Worm (Caenorhabditis elegans) whole organism, midembryonic: Measurements from ENCODE around the gene F08F3.8.

Source experiments
- T22C8.4 ChIP-seq: fragments of 200-800 bp; sonication (Bioruptor generic); IDR thresholded peaks from 2 replicates; pipeline ENCODE4 v1.3.6; 2022; ENCODE audit warnings: missing genetic modification characterization, missing compliant biosample characterization
- cog-1 ChIP-seq: sonication (generic microtip); optimal IDR thresholded peaks from 2 replicates; lab custom pipeline; 2016; ENCODE audit warnings: missing genetic modification characterization, missing compliant biosample characterization
- flt-1 ChIP-seq: fragments of 200-800 bp; sonication (Bioruptor generic); IDR thresholded peaks from 2 replicates; pipeline ENCODE4 v1.3.6; 2022; ENCODE audit warnings: missing genetic modification characterization, missing compliant biosample characterization
- klf-2 ChIP-seq: fragments of 200-800 bp; sonication (Bioruptor generic); conservative IDR thresholded peaks from 2 replicates; pipeline ENCODE4 v1.3.6; 2022; ENCODE audit warnings: missing genetic modification reagents, missing genetic modification characterization, missing compliant biosample characterization
- med-1 ChIP-seq: sonication (generic microtip); optimal IDR thresholded peaks from 2 replicates; lab custom pipeline; 2017; ENCODE audit warnings: missing genetic modification characterization, mild to moderate bottlenecking, missing compliant biosample characterization, antibody characterized with exemption, missing genetic modification reagents; ENCODE audit not compliant: insufficient read depth
- ref-1 ChIP-seq: fragments of 200-800 bp; sonication (Bioruptor generic); conservative IDR thresholded peaks from 2 replicates; pipeline ENCODE4 v1.3.6; 2022; ENCODE audit warnings: missing genetic modification reagents, missing genetic modification characterization, missing compliant biosample characterization
- tab-1 ChIP-seq: fragments of 200-800 bp; sonication (Bioruptor generic); IDR thresholded peaks from 2 replicates; pipeline ENCODE4 v1.3.6; 2022; ENCODE audit warnings: missing genetic modification characterization, missing compliant biosample characterization
- ztf-23 ChIP-seq: fragments of 200-800 bp; sonication (Bioruptor generic); IDR thresholded peaks from 2 replicates; pipeline ENCODE4 v1.3.6; 2022; ENCODE audit warnings: missing genetic modification reagents, missing genetic modification characterization, missing compliant biosample characterization
- ztf-29 ChIP-seq: fragments of 200-800 bp; sonication (Bioruptor generic); IDR thresholded peaks from 2 replicates; pipeline ENCODE4 v1.3.6; 2022; ENCODE audit warnings: missing genetic modification reagents, missing genetic modification characterization, missing compliant biosample characterization

Gene F08F3.8

ce11 chrV:5423120-5423519 is 9.3 kb downstream of the F08F3.8 start, which contains the start of gene cyp-14A5:
Gene cyp-14A5 (minus strand): TSS chrV:5423282.
- TF ChIP-seq ztf-29 (GFP tag; lab: Robert Waterston, UW) (no peak), tab-1 (GFP tag; lab: Robert Waterston, UW) (no peak), klf-2 (GFP tag; lab: Robert Waterston, UW) (no peak), cog-1 (no peak), ref-1 (GFP tag; lab: Robert Waterston, UW) (no peak), flt-1 (GFP tag; lab: Robert Waterston, UW) (no peak), ztf-23 (no peak), med-1 (no peak)

ce11 chrV:5419915-5420314 is 12.5 kb downstream of the F08F3.8 start, which contains the start of gene F08F3.6:
Gene F08F3.6 (minus strand): TSS chrV:5420067.
- TF ChIP-seq cog-1, result no peak
- TF ChIP-seq T22C8.4 (GFP tag; lab: Robert Waterston, UW), result no peak
- TF ChIP-seq tab-1 (GFP tag; lab: Robert Waterston, UW), result no peak
- no peak for TF ChIP-seq med-1
- TF ChIP-seq ztf-29 (GFP tag; lab: Robert Waterston, UW), result no peak
- TF ChIP-seq flt-1 (GFP tag; lab: Robert Waterston, UW), result no peak

ce11 chrV:5412808-5413405 is 19.5 kb downstream of the F08F3.8 start, which contains the start of gene F08F3.10:
Gene F08F3.10 (plus strand): TSS chrV:5413355.
- TF ChIP-seq ztf-23 (no peak), cog-1 (no peak), ref-1 (GFP tag; lab: Robert Waterston, UW) (no peak), ztf-29 (GFP tag; lab: Robert Waterston, UW) (no peak), flt-1 (GFP tag; lab: Robert Waterston, UW) (no peak), klf-2 (GFP tag; lab: Robert Waterston, UW) (no peak), tab-1 (GFP tag; lab: Robert Waterston, UW) (no peak), T22C8.4 (GFP tag; lab: Robert Waterston, UW) (no peak), med-1 (no peak)

DNA sequence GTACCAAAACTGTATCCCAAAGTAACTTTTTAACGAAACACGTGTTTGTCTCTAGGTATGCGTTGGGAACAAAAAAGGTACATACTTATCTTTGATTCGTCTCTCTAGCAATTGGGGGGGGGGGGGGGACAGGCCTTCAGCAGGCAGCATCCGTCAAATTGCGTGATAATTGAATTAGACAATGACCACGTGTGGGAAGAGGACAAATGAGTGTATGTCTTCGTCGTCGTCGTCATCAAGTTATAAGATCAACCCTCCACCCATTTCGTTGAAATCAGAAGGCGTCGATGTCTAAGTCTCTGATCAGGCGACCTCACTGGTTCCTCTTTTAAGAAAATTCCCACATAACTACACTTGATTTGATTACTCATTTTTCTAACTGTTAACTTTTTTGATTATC is 21.7 kb downstream of the F08F3.8 start, which contains the start of gene F08F3.4:
Gene F08F3.4, plus strand, starts transcription at position 277 of the 400 bp plus-strand sequence.
- TF ChIP-seq klf-2 (GFP tag; lab: Robert Waterston, UW), result no peak
- no peak for TF ChIP-seq ztf-29 (GFP tag; lab: Robert Waterston, UW)
- no peak for TF ChIP-seq ztf-23
- TF ChIP-seq ref-1 (GFP tag; lab: Robert Waterston, UW), result no peak
- no peak for TF ChIP-seq cog-1
- no peak for TF ChIP-seq tab-1 (GFP tag; lab: Robert Waterston, UW)
- TF ChIP-seq flt-1 (GFP tag; lab: Robert Waterston, UW), result no peak
- TF ChIP-seq med-1, result no peak
- no peak for TF ChIP-seq T22C8.4 (GFP tag; lab: Robert Waterston, UW)

ce11 chrV:5408921-5409320 is 23.5 kb downstream of the F08F3.8 start:
- TF ChIP-seq ztf-23 (no peak), ztf-29 (GFP tag; lab: Robert Waterston, UW) (no peak), flt-1 (GFP tag; lab: Robert Waterston, UW) (no peak), ref-1 (GFP tag; lab: Robert Waterston, UW) (no peak), cog-1 (no peak), klf-2 (GFP tag; lab: Robert Waterston, UW) (no peak), T22C8.4 (GFP tag; lab: Robert Waterston, UW) (no peak), tab-1 (GFP tag; lab: Robert Waterston, UW) (no peak), med-1 (no peak)

DNA sequence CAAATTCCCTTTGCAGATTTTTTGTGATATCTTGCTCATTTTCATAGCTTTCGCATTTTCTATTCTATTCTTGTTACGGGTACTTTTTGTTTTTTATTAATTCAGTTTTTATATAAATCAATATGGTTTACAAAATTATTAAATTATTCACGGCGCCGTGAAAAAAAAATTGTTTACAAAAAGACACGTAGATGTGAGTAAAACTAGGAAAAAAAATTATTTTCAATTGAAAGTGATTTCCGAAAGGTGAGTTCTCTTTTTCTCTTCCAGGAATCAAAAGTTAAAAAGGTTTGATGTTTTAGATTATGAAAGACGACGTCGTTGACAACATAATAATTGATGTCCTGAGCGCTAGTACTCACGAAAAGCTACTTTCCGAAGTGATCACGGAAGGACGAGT is 24.2 kb downstream of the F08F3.8 start, which contains the start of gene C25A6.1:
Gene C25A6.1, plus strand, starts transcription at position 301 of the 400 bp plus-strand sequence.
- no peak for TF ChIP-seq ref-1 (GFP tag; lab: Robert Waterston, UW)
- TF ChIP-seq T22C8.4 (GFP tag; lab: Robert Waterston, UW), result no peak
- no peak for TF ChIP-seq flt-1 (GFP tag; lab: Robert Waterston, UW)
- TF ChIP-seq med-1, result no peak
- no peak for TF ChIP-seq klf-2 (GFP tag; lab: Robert Waterston, UW)
- TF ChIP-seq tab-1 (GFP tag; lab: Robert Waterston, UW), result no peak
- TF ChIP-seq cog-1, result no peak
- TF ChIP-seq ztf-29 (GFP tag; lab: Robert Waterston, UW), result no peak
- no peak for TF ChIP-seq ztf-23

ce11 chrV:5405053-5405452 is 27.3 kb downstream of the F08F3.8 start, which contains the start of gene dmsr-7:
Gene dmsr-7 (plus strand): TSS chrV:5405353.
- no peak for TF ChIP-seq ztf-23
- TF ChIP-seq klf-2 (GFP tag; lab: Robert Waterston, UW), result no peak
- TF ChIP-seq cog-1, result no peak
- no peak for TF ChIP-seq ref-1 (GFP tag; lab: Robert Waterston, UW)
- no peak for TF ChIP-seq ztf-29 (GFP tag; lab: Robert Waterston, UW)
- TF ChIP-seq T22C8.4 (GFP tag; lab: Robert Waterston, UW), result no peak
- TF ChIP-seq tab-1 (GFP tag; lab: Robert Waterston, UW), result no peak
- TF ChIP-seq flt-1 (GFP tag; lab: Robert Waterston, UW), result no peak
- TF ChIP-seq med-1, result no peak

DNA sequence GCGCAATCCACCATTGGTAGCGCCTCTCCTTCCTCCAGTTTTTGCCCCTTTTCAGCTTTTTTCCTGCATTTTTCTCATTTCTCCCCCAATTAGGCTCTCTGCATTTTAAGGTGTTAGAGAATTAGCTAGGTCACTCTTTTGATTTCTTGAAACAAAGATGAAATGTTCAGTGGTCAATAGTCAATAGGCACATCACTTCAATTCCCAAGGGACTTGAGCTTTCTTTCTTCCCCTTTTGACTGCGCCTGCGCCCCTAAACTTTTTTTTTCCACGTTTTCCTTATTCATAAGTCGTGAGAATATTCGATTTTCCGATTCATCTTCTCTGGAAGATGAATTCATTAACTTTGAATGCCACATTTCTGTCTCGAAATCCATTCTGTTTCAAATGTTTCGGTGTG is 28.5 kb downstream of the F08F3.8 start:
- TF ChIP-seq T22C8.4 (GFP tag; lab: Robert Waterston, UW), result no peak
- no peak for TF ChIP-seq flt-1 (GFP tag; lab: Robert Waterston, UW)
- TF ChIP-seq ztf-23, result no peak
- no peak for TF ChIP-seq cog-1
- TF ChIP-seq klf-2 (GFP tag; lab: Robert Waterston, UW), result no peak
- no peak for TF ChIP-seq ztf-29 (GFP tag; lab: Robert Waterston, UW)
- TF ChIP-seq ref-1 (GFP tag; lab: Robert Waterston, UW), result no peak
- TF ChIP-seq med-1, result no peak
- TF ChIP-seq tab-1 (GFP tag; lab: Robert Waterston, UW), result no peak

ce11 chrV:5392993-5393628 is 39.3 kb downstream of the F08F3.8 start, which contains the start of gene C35A11.4:
Gene C35A11.4 (minus strand): TSS chrV:5393148.
- TF ChIP-seq tab-1 (GFP tag; lab: Robert Waterston, UW) (no peak), ref-1 (GFP tag; lab: Robert Waterston, UW) (no peak), klf-2 (GFP tag; lab: Robert Waterston, UW) (no peak), med-1 (no peak), ztf-29 (GFP tag; lab: Robert Waterston, UW) (no peak), cog-1 (no peak), ztf-23 (no peak), T22C8.4 (GFP tag; lab: Robert Waterston, UW) (no peak), flt-1 (GFP tag; lab: Robert Waterston, UW) (no peak)
